Fruit fly (Drosophila melanogaster): ENCODE data around the gene comt.

Gene comt

dm6 chrX:13273417-13273816, 14.6 kb downstream of the comt start (continued):
- TF ChIP-seq CG10543 (GFP tag; optimal IDR thresholded peaks at IDR 0.05) (no peak), CG5245 (GFP tag; optimal IDR thresholded peaks at IDR 0.05) (no peak), bsh (GFP tag; optimal IDR thresholded peaks at IDR 0.05) (peak in 1 of 2 experiments; percentile 19), hb (GFP tag; IDR thresholded peaks at IDR 0.05; ENCODE audit: partially characterized antibody) (no peak), h (optimal IDR thresholded peaks at IDR 0.05) (no peak), gce (GFP tag; IDR thresholded peaks at IDR 0.05) (0 out of 3 replicates have a peak, but pooled peaks have one; percentile 38), prd (optimal IDR thresholded peaks at IDR 0.05) (no peak), prd (GFP tag; IDR thresholded peaks at IDR 0.05) (0 out of 3 replicates have a peak, but pooled peaks have one; percentile 36), wdn (GFP tag; IDR thresholded peaks at IDR 0.05) (0 out of 2 replicates have a peak, but pooled peaks have one; percentile 6), CG7745 (tag; optimal IDR thresholded peaks at IDR 0.05) (no peak), CG2120 (GFP tag; optimal IDR thresholded peaks at IDR 0.05) (peak; percentile 7), CG13296 (GFP tag; optimal IDR thresholded peaks at IDR 0.05) (no peak), sug (tag; optimal IDR thresholded peaks at IDR 0.05) (peak; percentile 15), slbo (GFP tag; IDR thresholded peaks at IDR 0.05) (peak; percentile 42; the same call in 1 of the 2 replicates), CG18619 (GFP tag; optimal IDR thresholded peaks at IDR 0.05) (no peak), hkb (optimal IDR thresholded peaks at IDR 0.05) (no peak), hkb (GFP tag; IDR thresholded peaks at IDR 0.05) (0 out of 2 replicates have a peak, but pooled peaks have one; percentile 28), CG30020 (tag; optimal IDR thresholded peaks at IDR 0.05) (no peak), C15 (GFP tag; IDR thresholded peaks at IDR 0.05) (no peak), ci (GFP tag; IDR thresholded peaks at IDR 0.05) (peak; percentile 54; the same call in 2 of the 3 replicates), br (optimal IDR thresholded peaks at IDR 0.05) (no peak), Camta (GFP tag; optimal IDR thresholded peaks at IDR 0.05) (no peak), CG11695 (GFP tag; IDR thresholded peaks at IDR 0.05) (0 out of 3 replicates have a peak, but pooled peaks have one; percentile 37), gem (tag; optimal IDR thresholded peaks at IDR 0.05) (peak; percentile 9), dysf (GFP tag; IDR thresholded peaks at IDR 0.05) (0 out of 3 replicates have a peak, but pooled peaks have one; percentile 44), Dbx (GFP tag; IDR thresholded peaks at IDR 0.05) (peak; percentile 14; the same call in 1 of the 3 replicates), Mad (GFP tag; optimal IDR thresholded peaks at IDR 0.05) (no peak), CHES-1-like (GFP tag; optimal IDR thresholded peaks at IDR 0.05) (no peak), cg (GFP tag; optimal IDR thresholded peaks at IDR 0.05) (no peak), CG30403 (GFP tag; optimal IDR thresholded peaks at IDR 0.05) (no peak), CG17612 (GFP tag; IDR thresholded peaks at IDR 0.05) (0 out of 2 replicates have a peak, but pooled peaks have one; percentile 12), E2f2 (GFP tag; IDR thresholded peaks at IDR 0.05) (no peak), ftz-f1 (GFP tag; optimal IDR thresholded peaks at IDR 0.05) (no peak), nom (GFP tag; optimal IDR thresholded peaks at IDR 0.05) (peak; percentile 8), GATAe (GFP tag; conservative IDR thresholded peaks at IDR 0.05) (no peak), CG10366 (GFP tag; IDR thresholded peaks at IDR 0.05) (peak; percentile 36), CG8765 (GFP tag; IDR thresholded peaks at IDR 0.05) (no peak), CG13424 (tag; optimal IDR thresholded peaks at IDR 0.05) (no peak), slou (GFP tag; optimal IDR thresholded peaks at IDR 0.05) (no peak), oc (tag; optimal IDR thresholded peaks at IDR 0.05) (no peak), gfzf (GFP tag; optimal IDR thresholded peaks at IDR 0.05) (no peak), HmgD (GFP tag; optimal IDR thresholded peaks at IDR 0.05) (no peak), kah (GFP tag; optimal IDR thresholded peaks at IDR 0.05) (no peak), scrt (GFP tag; optimal IDR thresholded peaks at IDR 0.05) (no peak)
